Fruit fly (Drosophila melanogaster) whole organism: ENCODE measurements around the gene crp.

Source experiments
- CG8478 ChIP-seq: fragments of >200 bp; optimal IDR thresholded peaks from 2 replicates; lab custom pipeline; 2018; ENCODE audit warnings: inconsistent platforms
- Dll ChIP-seq: fragments of >200 bp; optimal IDR thresholded peaks from 2 replicates; lab custom pipeline; 2017
- EcR ChIP-seq, 2 experiments: fragments of >200 bp; optimal IDR thresholded peaks; 2 replicates each; lab custom pipeline; 2017; ENCODE audit warnings: missing biosample characterization in 2 of 2, missing genetic modification characterization in 2 of 2, missing genetic modification reagents in 2 of 2
- pan ChIP-seq: fragments of >200 bp; optimal IDR thresholded peaks from 2 replicates; lab custom pipeline; 2017
- psq ChIP-seq: fragments of >200 bp; optimal IDR thresholded peaks from 2 replicates; lab custom pipeline; 2017
- usp ChIP-seq: fragments of >200 bp; optimal IDR thresholded peaks from 2 replicates; lab custom pipeline; 2017; ENCODE audit warnings: missing biosample characterization, missing genetic modification characterization, mixed read lengths

Gene crp

dm6 chr2L:16293703-16294233 is 6.2 kb upstream of the crp start, which contains the start of gene Cyp303a1:
Gene Cyp303a1 (plus strand): TSS chr2L:16294183.
- no peak for TF ChIP-seq pan (lab: Kevin White, UChicago)
- TF ChIP-seq psq (lab: Kevin White, UChicago): no peak
- TF ChIP-seq Dll (lab: Kevin White, UChicago): no peak
- TF ChIP-seq EcR (GFP tag; optimal IDR thresholded peaks at IDR 0.05; lab: Kevin White, UChicago): no peak

dm6 chr2L:16292975-16293501 is 5.5 kb upstream of the crp start, which contains the start of gene CG13258:
Gene CG13258 (minus strand): TSS chr2L:16293025.
- no peak for TF ChIP-seq EcR (GFP tag; optimal IDR thresholded peaks at IDR 0.05; lab: Kevin White, UChicago)
- TF ChIP-seq psq (lab: Kevin White, UChicago): no peak

dm6 chr2L:16290984-16291383 is 3.5 kb upstream of the crp start, which contains the start of gene CG17329:
Gene CG17329 (plus strand): TSS chr2L:16291284.
- TF ChIP-seq psq (lab: Kevin White, UChicago) (no peak), EcR (GFP tag; optimal IDR thresholded peaks at IDR 0.05; lab: Kevin White, UChicago) (no peak), Dll (lab: Kevin White, UChicago) (no peak), pan (lab: Kevin White, UChicago) (no peak), CG8478 (lab: Kevin White, UChicago) (no peak), usp (no peak)

- no peak for TF ChIP-seq pan (lab: Kevin White, UChicago)
- no peak for TF ChIP-seq EcR (GFP tag; optimal IDR thresholded peaks at IDR 0.05; lab: Kevin White, UChicago)
- TF ChIP-seq usp: no peak
- no peak for TF ChIP-seq CG8478 (lab: Kevin White, UChicago)
- TF ChIP-seq Dll (lab: Kevin White, UChicago): no peak
- no peak for TF ChIP-seq psq (lab: Kevin White, UChicago)
Measured at dm6 chr2L:16288393-16288731, 832 bp upstream of the crp start.

- no peak for TF ChIP-seq psq (lab: Kevin White, UChicago)
- no peak for TF ChIP-seq pan (lab: Kevin White, UChicago)
- no peak for TF ChIP-seq Dll (lab: Kevin White, UChicago)
- TF ChIP-seq CG8478 (lab: Kevin White, UChicago): no peak
- no peak for TF ChIP-seq usp
- TF ChIP-seq EcR (GFP tag; optimal IDR thresholded peaks at IDR 0.05; lab: Kevin White, UChicago): no peak
Measured at dm6 chr2L:16287006-16287601, 426 bp downstream of the crp start.

dm6 chr2L:16286360-16287005 is 1.0 kb downstream of the crp start:
- TF ChIP-seq CG8478 (lab: Kevin White, UChicago): no peak
- TF ChIP-seq usp: no peak
- TF ChIP-seq EcR (GFP tag; optimal IDR thresholded peaks at IDR 0.05; lab: Kevin White, UChicago): no peak
- peak; percentile 67 for TF ChIP-seq Dll (lab: Kevin White, UChicago)
- TF ChIP-seq psq (lab: Kevin White, UChicago): no peak

- no peak for TF ChIP-seq CG8478 (lab: Kevin White, UChicago)
- TF ChIP-seq pan (lab: Kevin White, UChicago): no peak
- TF ChIP-seq psq (lab: Kevin White, UChicago): no peak
- TF ChIP-seq usp: no peak
- no peak for TF ChIP-seq EcR (GFP tag; optimal IDR thresholded peaks at IDR 0.05; lab: Kevin White, UChicago)
- no peak for TF ChIP-seq Dll (lab: Kevin White, UChicago)
Measured at dm6 chr2L:16285692-16286359, 1.7 kb downstream of the crp start.

- peak; percentile 76 for TF ChIP-seq Dll (lab: Kevin White, UChicago)
- no peak for TF ChIP-seq pan (lab: Kevin White, UChicago)
- peak in 1 of 2 experiments; percentile 45 for TF ChIP-seq EcR (GFP tag; optimal IDR thresholded peaks at IDR 0.05; lab: Kevin White, UChicago)
- no peak for TF ChIP-seq psq (lab: Kevin White, UChicago)
- TF ChIP-seq CG8478 (lab: Kevin White, UChicago): peak; percentile 58
Measured at dm6 chr2L:16284306-16285299, 2.9 kb downstream of the crp start.

dm6 chr2L:16282856-16283255 is 4.7 kb downstream of the crp start:
- TF ChIP-seq EcR (GFP tag; optimal IDR thresholded peaks at IDR 0.05; lab: Kevin White, UChicago) (peak in 1 of 2 experiments; percentile 15), usp (no peak), Dll (lab: Kevin White, UChicago) (no peak)

dm6 chr2L:16282077-16282471 is 5.5 kb downstream of the crp start:
- TF ChIP-seq EcR (GFP tag; optimal IDR thresholded peaks at IDR 0.05; lab: Kevin White, UChicago) (peak in 1 of 2 experiments; percentile 78), usp (no peak)
